Worm (Caenorhabditis elegans) whole organism, young adult: ENCODE data around the gene hsp-90.

Experiments
- B0019.2 ChIP-seq: fragments of 200-800 bp; sonication (Bioruptor generic); conservative IDR thresholded peaks from 2 replicates; pipeline ENCODE4 v1.3.6; 2022; ENCODE audit warnings: missing genetic modification reagents, missing genetic modification characterization, missing compliant biosample characterization
- B0261.1 ChIP-seq: sonication (generic microtip); optimal IDR thresholded peaks from 2 replicates; lab custom pipeline; 2016; ENCODE audit warnings: mild to moderate bottlenecking, missing genetic modification characterization, moderate library complexity, missing compliant biosample characterization
- F22D6.2 ChIP-seq: sonication (generic microtip); optimal IDR thresholded peaks from 2 replicates; lab custom pipeline; 2016; ENCODE audit warnings: mild to moderate bottlenecking, missing genetic modification characterization, missing compliant biosample characterization
- F37B4.10 ChIP-seq: fragments of 200-800 bp; sonication (Bioruptor generic); IDR thresholded peaks from 2 replicates; pipeline ENCODE4 v1.3.6; 2022; ENCODE audit warnings: missing genetic modification characterization, missing compliant biosample characterization
- F57A8.1 ChIP-seq: fragments of 200-800 bp; sonication (Bioruptor generic); optimal IDR thresholded peaks from 2 replicates; lab custom pipeline; 2018; ENCODE audit warnings: mild to moderate bottlenecking, missing genetic modification characterization, moderate library complexity, missing compliant biosample characterization
- T07F8.4 ChIP-seq: sonication (generic microtip); optimal IDR thresholded peaks from 2 replicates; lab custom pipeline; 2016; ENCODE audit warnings: mild to moderate bottlenecking, missing genetic modification characterization, moderate library complexity, missing compliant biosample characterization
- Y53G8AR.9 ChIP-seq: fragments of 200-800 bp; sonication (Bioruptor generic); conservative IDR thresholded peaks from 2 replicates; pipeline ENCODE4 v1.3.6; 2022; ENCODE audit warnings: missing genetic modification reagents, missing genetic modification characterization, missing compliant biosample characterization
- Y79H2A.3 ChIP-seq: fragments of 200-800 bp; sonication (Bioruptor generic); conservative IDR thresholded peaks from 2 replicates; pipeline ENCODE4 v1.3.6; 2022; ENCODE audit warnings: missing genetic modification reagents, missing genetic modification characterization, missing compliant biosample characterization
- atf-7 ChIP-seq: sonication (generic microtip); optimal IDR thresholded peaks from 2 replicates; lab custom pipeline; 2017; ENCODE audit warnings: mild to moderate bottlenecking, missing genetic modification characterization, missing compliant biosample characterization
- athp-1 ChIP-seq: sonication (generic microtip); optimal IDR thresholded peaks from 2 replicates; lab custom pipeline; 2017; ENCODE audit warnings: mild to moderate bottlenecking, missing genetic modification characterization, missing compliant biosample characterization
- attf-5 ChIP-seq: fragments of 200-800 bp; sonication (Bioruptor generic); optimal IDR thresholded peaks from 2 replicates; lab custom pipeline; 2018; ENCODE audit warnings: mild to moderate bottlenecking, missing genetic modification characterization, missing compliant biosample characterization
- cebp-1 ChIP-seq, 2 experiments: fragments of 200-800 bp in 1 of 2; sonication (Bioruptor generic) in 1 of 2; sonication (generic microtip) in 1 of 2; IDR thresholded peaks in 1 of 2; optimal IDR thresholded peaks in 1 of 2; 2 replicates each; pipeline versions ENCODE4 v1.3.6 to Lab custom; 2017 to 2022; ENCODE audit warnings: missing compliant biosample characterization in 2 of 2, missing genetic modification characterization in 2 of 2, mild to moderate bottlenecking in 1 of 2, missing genetic modification reagents in 1 of 2, moderate library complexity in 1 of 2
- ceh-27 ChIP-seq: fragments of 200-800 bp; sonication (Bioruptor generic); optimal IDR thresholded peaks from 2 replicates; lab custom pipeline; 2018; ENCODE audit warnings: mild to moderate bottlenecking, missing genetic modification characterization, moderate library complexity, missing compliant biosample characterization
- die-1 ChIP-seq: sonication (generic microtip); optimal IDR thresholded peaks from 2 replicates; lab custom pipeline; 2016; ENCODE audit warnings: missing genotype, mild to moderate bottlenecking, missing genetic modification characterization, missing compliant biosample characterization
- egrh-3 ChIP-seq: fragments of 200-800 bp; sonication (Bioruptor generic); IDR thresholded peaks from 2 replicates; pipeline ENCODE4 v1.3.6; 2022; ENCODE audit warnings: missing genetic modification reagents, missing genetic modification characterization, missing compliant biosample characterization
- gei-17 ChIP-seq: fragments of 200-800 bp; sonication (Bioruptor generic); optimal IDR thresholded peaks from 2 replicates; lab custom pipeline; 2018; ENCODE audit warnings: mild to moderate bottlenecking, missing genetic modification characterization, missing compliant biosample characterization
- him-1 ChIP-seq: sonication (generic microtip); optimal IDR thresholded peaks from 2 replicates; lab custom pipeline; 2016; ENCODE audit warnings: missing genotype, missing genetic modification reagents, missing genetic modification characterization, missing compliant biosample characterization
- hsf-1 ChIP-seq: fragments of 200-800 bp; sonication (Bioruptor generic); IDR thresholded peaks from 2 replicates; pipeline ENCODE4 v1.3.6; 2022; ENCODE audit warnings: missing genetic modification reagents, missing genetic modification characterization, missing compliant biosample characterization
- let-526 ChIP-seq: fragments of 200-800 bp; sonication (Bioruptor generic); IDR thresholded peaks from 2 replicates; pipeline ENCODE4 v1.3.6; 2022; ENCODE audit warnings: missing genetic modification reagents, missing genetic modification characterization, missing compliant biosample characterization
- lin-26 ChIP-seq: fragments of 200-800 bp; sonication (Bioruptor generic); IDR thresholded peaks from 2 replicates; pipeline ENCODE4 v1.3.6; 2022; ENCODE audit warnings: missing genetic modification reagents, missing genetic modification characterization, missing compliant biosample characterization
- lin-35 ChIP-seq, 3 experiments: fragments of 150-350 bp in 2 of 3; sonication (generic microtip) in 1 of 3; optimal IDR thresholded peaks; 2 replicates each; lab custom pipeline; 2014 to 2018; ENCODE audit warnings: missing biosample characterization in 3 of 3, missing genetic modification characterization in 3 of 3, missing genetic modification reagents in 3 of 3
- lin-54 ChIP-seq: fragments of 200-800 bp; sonication (Bioruptor generic); optimal IDR thresholded peaks from 2 replicates; lab custom pipeline; 2018; ENCODE audit warnings: mild to moderate bottlenecking, missing genetic modification characterization, missing compliant biosample characterization
- lsl-1 ChIP-seq: fragments of 200-800 bp; sonication (Bioruptor generic); optimal IDR thresholded peaks from 2 replicates; lab custom pipeline; 2018; ENCODE audit warnings: mild to moderate bottlenecking, missing genetic modification characterization, moderate library complexity, missing compliant biosample characterization
- madf-8 ChIP-seq: fragments of 200-800 bp; sonication (Bioruptor generic); conservative IDR thresholded peaks from 2 replicates; pipeline ENCODE4 v1.3.6; 2022; ENCODE audit warnings: missing genetic modification reagents, missing genetic modification characterization, missing compliant biosample characterization
- mes-4 ChIP-seq: sonication (generic microtip); optimal IDR thresholded peaks from 2 replicates; lab custom pipeline; 2016; ENCODE audit warnings: missing genotype, missing genetic modification characterization, missing compliant biosample characterization
- mxl-1 ChIP-seq: sonication (generic microtip); optimal IDR thresholded peaks from 2 replicates; lab custom pipeline; 2016; ENCODE audit warnings: missing genetic modification characterization, missing compliant biosample characterization
- nfyb-1 ChIP-seq: fragments of 200-800 bp; sonication (Bioruptor generic); IDR thresholded peaks from 2 replicates; pipeline ENCODE4 v1.3.6; 2022; ENCODE audit warnings: missing genetic modification reagents, missing genetic modification characterization, missing compliant biosample characterization
- nhr-120 ChIP-seq: fragments of 200-800 bp; sonication (Bioruptor generic); IDR thresholded peaks from 2 replicates; pipeline ENCODE4 v1.3.6; 2022; ENCODE audit warnings: missing genetic modification characterization, missing compliant biosample characterization
- rcor-1 ChIP-seq: fragments of 200-800 bp; sonication (Bioruptor generic); IDR thresholded peaks from 2 replicates; pipeline ENCODE4 v1.3.6; 2022; ENCODE audit warnings: missing genetic modification reagents, missing genetic modification characterization, missing compliant biosample characterization
- sdz-38 ChIP-seq: sonication (generic microtip); optimal IDR thresholded peaks from 2 replicates; lab custom pipeline; 2016; ENCODE audit warnings: missing genotype, missing genetic modification characterization, missing compliant biosample characterization
- snpc-1.3 ChIP-seq: sonication (generic microtip); optimal IDR thresholded peaks from 2 replicates; lab custom pipeline; 2017; ENCODE audit warnings: missing genetic modification characterization, mild to moderate bottlenecking, missing compliant biosample characterization, antibody characterized with exemption, moderate library complexity, missing genotype, missing genetic modification reagents; ENCODE audit not compliant: insufficient read depth
- tbp1 ChIP-seq: fragments of 200-800 bp; sonication (Bioruptor generic); optimal IDR thresholded peaks from 2 replicates; lab custom pipeline; 2018; ENCODE audit warnings: mild to moderate bottlenecking, missing genetic modification characterization, missing compliant biosample characterization
- unc-130 ChIP-seq: sonication (generic microtip); optimal IDR thresholded peaks from 2 replicates; lab custom pipeline; 2016; ENCODE audit warnings: missing genetic modification reagents, missing genetic modification characterization, missing compliant biosample characterization
- unc-62 ChIP-seq: fragments of 150-350 bp; optimal IDR thresholded peaks from 2 replicates; lab custom pipeline; 2014; ENCODE audit warnings: missing biosample characterization, missing genetic modification reagents, missing genetic modification characterization

hsp-90 gene

ce11 chrV:14645817-14646789 lies 38.6 kb upstream of the hsp-90 start, which contains the start of the genes rfc-1 and pmp-3 (continued):
- TF ChIP-seq snpc-1.3 (tag; lab: Kevin White, UChicago) (peak; percentile 58), mes-4 (tag; lab: Kevin White, UChicago) (no peak), hsf-1 (GFP tag; lab: Robert Waterston, UW) (0 out of 2 replicates have a peak, but pooled peaks have one; percentile 33)

- no peak for TF ChIP-seq Y53G8AR.9 (GFP tag; lab: Robert Waterston, UW)
- TF ChIP-seq tbp1 (GFP tag; lab: Kevin White, UChicago): no peak
- no peak for TF ChIP-seq let-526 (GFP tag; lab: Robert Waterston, UW)
- TF ChIP-seq mxl-1: no peak
- no peak for TF ChIP-seq nfyb-1 (GFP tag; lab: Robert Waterston, UW)
- TF ChIP-seq egrh-3 (GFP tag; lab: Robert Waterston, UW): no peak
- no peak for TF ChIP-seq F37B4.10 (GFP tag; lab: Robert Waterston, UW)
- TF ChIP-seq B0261.1: no peak
- no peak for TF ChIP-seq rcor-1 (GFP tag; lab: Robert Waterston, UW)
- TF ChIP-seq lsl-1 (GFP tag; lab: Kevin White, UChicago): no peak
- TF ChIP-seq lin-54: no peak
- no peak for TF ChIP-seq sdz-38 (tag; lab: Kevin White, UChicago)
- TF ChIP-seq F22D6.2: no peak
- no peak for TF ChIP-seq Y79H2A.3 (GFP tag; lab: Robert Waterston, UW)
- TF ChIP-seq die-1 (tag; lab: Kevin White, UChicago): no peak
These were observed 35.9 kb upstream of the hsp-90 start for ce11 chrV:14648825-14649224.

ce11 chrV:14649929-14650328 lies 34.8 kb upstream of the hsp-90 start:
- TF ChIP-seq cebp-1 (GFP tag; IDR thresholded peaks at IDR 0.05; lab: Robert Waterston, UW) (no peak), cebp-1 (tag; optimal IDR thresholded peaks at IDR 0.05; lab: Kevin White, UChicago) (peak; percentile 19), gei-17 (GFP tag; lab: Kevin White, UChicago) (no peak)

ce11 chrV:14650631-14651030 lies 34.1 kb upstream of the hsp-90 start:
- no peak for TF ChIP-seq attf-5
- TF ChIP-seq B0019.2: no peak
- TF ChIP-seq atf-7 (tag; lab: Kevin White, UChicago): no peak
- TF ChIP-seq nhr-120 (GFP tag; lab: Robert Waterston, UW): no peak

ce11 chrV:14655689-14656088 lies 29.0 kb upstream of the hsp-90 start:
- TF ChIP-seq lin-26 (GFP tag; lab: Robert Waterston, UW) (no peak), gei-17 (GFP tag; lab: Kevin White, UChicago) (no peak), madf-8 (GFP tag; lab: Robert Waterston, UW) (no peak), unc-62 (GFP tag; lab: Kevin White, UChicago) (no peak), him-1 (tag; lab: Kevin White, UChicago) (no peak), T07F8.4 (tag; lab: Kevin White, UChicago) (no peak), ceh-27 (GFP tag; lab: Kevin White, UChicago) (no peak), athp-1 (tag; lab: Kevin White, UChicago) (no peak), F57A8.1 (GFP tag; lab: Kevin White, UChicago) (no peak), unc-130 (GFP tag; lab: Kevin White, UChicago) (no peak), rcor-1 (GFP tag; lab: Robert Waterston, UW) (no peak), tbp1 (GFP tag; lab: Kevin White, UChicago) (no peak), lin-35 (GFP tag; optimal IDR thresholded peaks at IDR 0.05; lab: Kevin White, UChicago) (no peak), B0261.1 (no peak)
